Worm (Caenorhabditis elegans) whole organism, L4 larva: ENCODE results near the gene twk-2.
A peak's percentile ranks its signal among the peaks of the same experiment; 100 is the strongest.

ENCODE experiments used
- jun-1 ChIP-seq: fragments of 150-350 bp; optimal IDR thresholded peaks from 2 replicates; lab custom pipeline; 2014; ENCODE audit warnings: missing biosample characterization, missing genetic modification reagents, missing genetic modification characterization
- lsy-2 ChIP-seq, 2 experiments: fragments of 150-350 bp in 1 of 2; sonication (generic microtip) in 1 of 2; optimal IDR thresholded peaks; 2 replicates each; lab custom pipeline; 2014 to 2017; ENCODE audit warnings: missing biosample characterization in 2 of 2, missing genetic modification characterization in 2 of 2
- mdt-29 ChIP-seq: fragments of 200-800 bp; sonication (Bioruptor generic); IDR thresholded peaks from 2 replicates; pipeline ENCODE4 v1.3.6; 2022; ENCODE audit warnings: missing genetic modification reagents, missing genetic modification characterization, missing compliant biosample characterization
- nhr-28 ChIP-seq: fragments of 150-350 bp; optimal IDR thresholded peaks from 2 replicates; lab custom pipeline; 2014; ENCODE audit warnings: missing biosample characterization, missing genetic modification characterization
- nhr-77 ChIP-seq: fragments of 150-350 bp; optimal IDR thresholded peaks from 2 replicates; lab custom pipeline; 2014; ENCODE audit warnings: missing biosample characterization, missing genetic modification characterization
- pha-4 ChIP-seq, 2 experiments: fragments of 150-350 bp in 1 of 2; fragments of 200-800 bp in 1 of 2; sonication (Bioruptor generic) in 1 of 2; IDR thresholded peaks in 1 of 2; optimal IDR thresholded peaks in 1 of 2; 2 replicates each; pipeline versions ENCODE4 v1.3.6 to Lab custom; 2014 to 2022; ENCODE audit warnings: missing genetic modification characterization in 2 of 2, missing genetic modification reagents in 2 of 2, missing biosample characterization in 1 of 2, missing compliant biosample characterization in 1 of 2
- snpc-4 ChIP-seq: fragments of 150-350 bp; optimal IDR thresholded peaks from 2 replicates; lab custom pipeline; 2014; ENCODE audit warnings: missing biosample characterization, missing genetic modification characterization
- unc-62 ChIP-seq, 3 experiments: fragments of 150-350 bp in 1 of 3; sonication (generic microtip); optimal IDR thresholded peaks in 2 of 3; peaks in 1 of 3; 1 replicate in 1 of 3; 2 replicates in 2 of 3; lab custom pipeline; 2014 to 2017; ENCODE audit warnings: missing biosample characterization in 3 of 3, missing genetic modification characterization in 3 of 3, missing genetic modification reagents in 3 of 3, missing genotype in 1 of 3
- zag-1 ChIP-seq: fragments of 150-350 bp; optimal IDR thresholded peaks from 2 replicates; lab custom pipeline; 2014; ENCODE audit warnings: missing biosample characterization, missing genetic modification characterization

- TF ChIP-seq zag-1 (tag; lab: Kevin White, UChicago) = no peak
- TF ChIP-seq pha-4 (GFP tag; IDR thresholded peaks at IDR 0.05; lab: Robert Waterston, UW) = no peak
- TF ChIP-seq pha-4 (tag; optimal IDR thresholded peaks at IDR 0.05; lab: Kevin White, UChicago) = no peak
- no peak for TF ChIP-seq mdt-29 (GFP tag; lab: Robert Waterston, UW)
- no peak for TF ChIP-seq nhr-77 (tag; lab: Kevin White, UChicago)
- no peak for TF ChIP-seq snpc-4 (tag; lab: Kevin White, UChicago)
- TF ChIP-seq nhr-28 (tag; lab: Kevin White, UChicago) = peak; percentile 94
- no peak for TF ChIP-seq lsy-2 (tag; optimal IDR thresholded peaks at IDR 0.05; lab: Kevin White, UChicago)
- no peak for TF ChIP-seq unc-62 (GFP tag; optimal IDR thresholded peaks at IDR 0.05 in 1 of 2; lab: Kevin White, UChicago)
- no peak for TF ChIP-seq unc-62 (tag; optimal IDR thresholded peaks at IDR 0.05; lab: Kevin White, UChicago)
- no peak for TF ChIP-seq jun-1 (tag; lab: Kevin White, UChicago)
These were observed 14.3 kb downstream of the twk-2 start, which contains the start of gene nhr-16 for ce11 chrII:4438601-4439000.
